Worm (Caenorhabditis elegans) whole organism, L2 larva: ENCODE data around the gene pid-1.
A peak's percentile ranks its signal among the peaks of the same experiment; 100 is the strongest.

Source experiments
- C34F6.9 ChIP-seq: fragments of 150-350 bp; optimal IDR thresholded peaks from 2 replicates; lab custom pipeline; 2014; ENCODE audit warnings: missing biosample characterization, missing genetic modification characterization
- F13H6.1 ChIP-seq: sonication (generic microtip); optimal IDR thresholded peaks from 2 replicates; lab custom pipeline; 2016; ENCODE audit warnings: missing genetic modification characterization, missing compliant biosample characterization
- ZK546.5 ChIP-seq: sonication (generic microtip); optimal IDR thresholded peaks from 2 replicates; lab custom pipeline; 2017; ENCODE audit warnings: missing biosample characterization, missing genetic modification characterization
- aly-2 ChIP-seq: fragments of 150-350 bp; optimal IDR thresholded peaks from 2 replicates; lab custom pipeline; 2014; ENCODE audit warnings: missing biosample characterization, missing genetic modification characterization
- ama-1 ChIP-seq: fragments of 150-350 bp; optimal IDR thresholded peaks from 2 replicates; lab custom pipeline; 2018; ENCODE audit warnings: inconsistent platforms
- ceh-16 ChIP-seq: fragments of 150-350 bp; optimal IDR thresholded peaks from 2 replicates; lab custom pipeline; 2014; ENCODE audit warnings: missing biosample characterization, missing genetic modification characterization
- ceh-82 ChIP-seq: fragments of 150-350 bp; optimal IDR thresholded peaks from 2 replicates; lab custom pipeline; 2014; ENCODE audit warnings: missing biosample characterization, missing genetic modification characterization
- dmd-4 ChIP-seq: sonication (generic microtip); optimal IDR thresholded peaks from 2 replicates; lab custom pipeline; 2017; ENCODE audit warnings: missing biosample characterization, missing genetic modification characterization
- egl-27 ChIP-seq: sonication (generic microtip); optimal IDR thresholded peaks from 3 replicates; lab custom pipeline; 2017; ENCODE audit warnings: missing biosample characterization, missing genetic modification reagents, missing genetic modification characterization
- elt-1 ChIP-seq: fragments of 150-350 bp; optimal IDR thresholded peaks from 2 replicates; lab custom pipeline; 2014; ENCODE audit warnings: missing biosample characterization, missing genetic modification characterization
- fos-1 ChIP-seq: fragments of 150-350 bp; optimal IDR thresholded peaks from 2 replicates; lab custom pipeline; 2014; ENCODE audit warnings: missing biosample characterization, missing genetic modification characterization
- gmeb-1 ChIP-seq: fragments of 150-350 bp; optimal IDR thresholded peaks from 2 replicates; lab custom pipeline; 2014; ENCODE audit warnings: missing biosample characterization, missing genetic modification characterization
- lin-11 ChIP-seq: fragments of 150-350 bp; sonication (generic microtip); optimal IDR thresholded peaks from 2 replicates; lab custom pipeline; 2014; ENCODE audit warnings: missing biosample characterization, missing genetic modification characterization, inconsistent platforms, mixed read lengths
- lin-13 ChIP-seq: fragments of 150-350 bp; optimal IDR thresholded peaks from 2 replicates; lab custom pipeline; 2014; ENCODE audit warnings: missing biosample characterization, missing genetic modification reagents, missing genetic modification characterization
- lsy-2 ChIP-seq, 2 experiments: fragments of 150-350 bp in 1 of 2; sonication (generic microtip) in 1 of 2; optimal IDR thresholded peaks; 2 replicates each; lab custom pipeline; 2014 to 2017; ENCODE audit warnings: missing biosample characterization in 2 of 2, missing genetic modification characterization in 2 of 2
- mbf-1 ChIP-seq: sonication (generic microtip); optimal IDR thresholded peaks from 2 replicates; lab custom pipeline; 2017; ENCODE audit warnings: missing biosample characterization, missing genetic modification characterization
- mdl-1 ChIP-seq, 2 experiments: fragments of 150-350 bp in 1 of 2; sonication (generic microtip) in 1 of 2; optimal IDR thresholded peaks; 2 replicates each; lab custom pipeline; 2017; ENCODE audit warnings: missing biosample characterization in 2 of 2, missing genetic modification characterization in 2 of 2
- nhr-11 ChIP-seq: fragments of 150-350 bp; optimal IDR thresholded peaks from 2 replicates; lab custom pipeline; 2014; ENCODE audit warnings: missing biosample characterization, missing genetic modification characterization
- nhr-12 ChIP-seq: fragments of 150-350 bp; optimal IDR thresholded peaks from 2 replicates; lab custom pipeline; 2014; ENCODE audit warnings: missing biosample characterization, missing genetic modification characterization
- nhr-129 ChIP-seq: fragments of 150-350 bp; optimal IDR thresholded peaks from 2 replicates; lab custom pipeline; 2014; ENCODE audit warnings: missing biosample characterization, missing genetic modification characterization
- nhr-21 ChIP-seq: fragments of 150-350 bp; optimal IDR thresholded peaks from 2 replicates; lab custom pipeline; 2014; ENCODE audit warnings: missing biosample characterization, missing genetic modification characterization
- nhr-23 ChIP-seq: fragments of 150-350 bp; optimal IDR thresholded peaks from 2 replicates; lab custom pipeline; 2014; ENCODE audit warnings: missing biosample characterization, missing genetic modification reagents, missing genetic modification characterization
- nhr-237 ChIP-seq: fragments of 150-350 bp; optimal IDR thresholded peaks from 2 replicates; lab custom pipeline; 2014; ENCODE audit warnings: missing biosample characterization, missing genetic modification characterization
- nhr-6 ChIP-seq: fragments of 150-350 bp; optimal IDR thresholded peaks from 2 replicates; lab custom pipeline; 2014; ENCODE audit warnings: missing biosample characterization, missing genetic modification characterization
- sem-4 ChIP-seq: fragments of 150-350 bp; optimal IDR thresholded peaks from 2 replicates; lab custom pipeline; 2014; ENCODE audit warnings: missing biosample characterization, missing genetic modification reagents, missing genetic modification characterization
- sma-3 ChIP-seq: sonication (generic microtip); optimal IDR thresholded peaks from 2 replicates; lab custom pipeline; 2016; ENCODE audit warnings: missing genetic modification reagents, missing genetic modification characterization, missing compliant biosample characterization
- sma-9 ChIP-seq, 2 experiments: fragments of 150-350 bp in 1 of 2; sonication (generic microtip) in 1 of 2; optimal IDR thresholded peaks; 2 replicates each; lab custom pipeline; 2014 to 2016; ENCODE audit warnings: missing genetic modification characterization in 2 of 2, mild to moderate bottlenecking in 1 of 2, missing biosample characterization in 1 of 2, missing compliant biosample characterization in 1 of 2, missing genetic modification reagents in 1 of 2, moderate library complexity in 1 of 2
- unc-55 ChIP-seq: fragments of 150-350 bp; sonication (generic microtip); optimal IDR thresholded peaks from 3 replicates; lab custom pipeline; 2014; ENCODE audit warnings: missing biosample characterization, missing genetic modification reagents, missing genetic modification characterization
- unc-62 ChIP-seq: fragments of 150-350 bp; optimal IDR thresholded peaks from 2 replicates; lab custom pipeline; 2014; ENCODE audit warnings: missing biosample characterization, missing genetic modification reagents, missing genetic modification characterization
- zag-1 ChIP-seq: fragments of 150-350 bp; optimal IDR thresholded peaks from 2 replicates; lab custom pipeline; 2014; ENCODE audit warnings: missing biosample characterization, missing genetic modification characterization
- ztf-1 ChIP-seq: fragments of 200-800 bp; sonication (Bioruptor generic); conservative IDR thresholded peaks from 2 replicates; pipeline ENCODE4 v1.3.6; 2022; ENCODE audit warnings: missing genetic modification characterization, missing compliant biosample characterization
- ztf-11 ChIP-seq: sonication (generic microtip); optimal IDR thresholded peaks from 2 replicates; lab custom pipeline; 2017; ENCODE audit warnings: missing biosample characterization, missing genetic modification characterization

The pid-1 gene

ce11 chrII:7708540-7708939 lies 18.2 kb upstream of the pid-1 start, which contains the start of gene B0495.9:
Gene B0495.9 (minus strand): TSS chrII:7708710.
- TF ChIP-seq nhr-11 (tag; lab: Kevin White, UChicago), result peak; percentile 33
- peak; percentile 63 for TF ChIP-seq nhr-129 (tag; lab: Kevin White, UChicago)
- TF ChIP-seq sma-9 (GFP tag; optimal IDR thresholded peaks at IDR 0.05; lab: Kevin White, UChicago), result peak; percentile 14
- no peak for TF ChIP-seq sma-9 (tag; optimal IDR thresholded peaks at IDR 0.05; lab: Kevin White, UChicago)
- TF ChIP-seq ceh-82 (tag; lab: Kevin White, UChicago), result no peak
- peak; percentile 19 for TF ChIP-seq egl-27 (tag; lab: Kevin White, UChicago)
- TF ChIP-seq ztf-11 (tag; lab: Kevin White, UChicago), result no peak
- TF ChIP-seq sem-4 (tag; lab: Kevin White, UChicago), result peak; percentile 7
- TF ChIP-seq lin-11, result peak; percentile 31
- TF ChIP-seq C34F6.9 (tag; lab: Kevin White, UChicago), result peak; percentile 44
- TF ChIP-seq ZK546.5 (tag; lab: Kevin White, UChicago), result no peak
- no peak for TF ChIP-seq ama-1 (lab: Kevin White, UChicago)
- peak; percentile 68 for TF ChIP-seq unc-55 (GFP tag; lab: Kevin White, UChicago)
- no peak for TF ChIP-seq ztf-1 (GFP tag; lab: Robert Waterston, UW)
- TF ChIP-seq nhr-23 (tag; lab: Kevin White, UChicago), result no peak
- peak; percentile 51 for TF ChIP-seq F13H6.1
- TF ChIP-seq lsy-2 (tag; optimal IDR thresholded peaks at IDR 0.05; lab: Kevin White, UChicago), result peak; percentile 13 to 65
- TF ChIP-seq, all 48 proteins: peak for 10

- no peak for TF ChIP-seq nhr-21
- no peak for TF ChIP-seq mdl-1 (tag; optimal IDR thresholded peaks at IDR 0.05; lab: Kevin White, UChicago)
Observed at ce11 chrII:7707383-7707782, 17.0 kb upstream of the pid-1 start, which contains the start of gene luc-7L. Gene luc-7L (minus strand): TSS chrII:7707483.

- TF ChIP-seq fos-1 (peak; percentile 94), C34F6.9 (tag; lab: Kevin White, UChicago) (peak; percentile 6), unc-62 (GFP tag; lab: Kevin White, UChicago) (no peak), gmeb-1 (tag; lab: Kevin White, UChicago) (peak; percentile 6)
Observed at ce11 chrII:7705152-7705551, 14.8 kb upstream of the pid-1 start, which contains the start of gene B0495.7. Gene B0495.7 (minus strand): TSS chrII:7705233.

ce11 chrII:7704387-7704786 lies 14.0 kb upstream of the pid-1 start:
- TF ChIP-seq zag-1 (no peak), nhr-12 (tag; lab: Kevin White, UChicago) (no peak), lsy-2 (tag; optimal IDR thresholded peaks at IDR 0.05; lab: Kevin White, UChicago) (no peak), elt-1 (tag; lab: Kevin White, UChicago) (no peak), egl-27 (tag; lab: Kevin White, UChicago) (no peak), dmd-4 (no peak), nhr-237 (tag; lab: Kevin White, UChicago) (no peak), F13H6.1 (no peak), mbf-1 (tag; lab: Kevin White, UChicago) (no peak), aly-2 (no peak), lin-13 (GFP tag; lab: Kevin White, UChicago) (no peak)
- TF ChIP-seq, all 48 proteins: peak for 0

- TF ChIP-seq nhr-129 (tag; lab: Kevin White, UChicago), result peak; percentile 8
- TF ChIP-seq fos-1, result no peak
- peak; percentile 70 to 97 for TF ChIP-seq lsy-2 (tag; optimal IDR thresholded peaks at IDR 0.05; lab: Kevin White, UChicago)
- TF ChIP-seq C34F6.9 (tag; lab: Kevin White, UChicago), result peak; percentile 43
Observed at ce11 chrII:7699009-7699408, 8.7 kb upstream of the pid-1 start, which contains the start of the genes moa-2 and cdk-11.1. Gene moa-2 (minus strand): TSS chrII:7699033. Gene cdk-11.1 (plus strand): TSS chrII:7699235.

- TF ChIP-seq sma-3 (GFP tag; lab: Kevin White, UChicago) (no peak), unc-62 (GFP tag; lab: Kevin White, UChicago) (no peak), ztf-11 (tag; lab: Kevin White, UChicago) (no peak), nhr-6 (tag; lab: Kevin White, UChicago) (no peak), nhr-12 (tag; lab: Kevin White, UChicago) (no peak), gmeb-1 (tag; lab: Kevin White, UChicago) (no peak), mdl-1 (tag; optimal IDR thresholded peaks at IDR 0.05; lab: Kevin White, UChicago) (no peak), ceh-16 (tag; lab: Kevin White, UChicago) (no peak), lsy-2 (tag; optimal IDR thresholded peaks at IDR 0.05; lab: Kevin White, UChicago) (no peak), ztf-1 (GFP tag; lab: Robert Waterston, UW) (no peak), dmd-4 (no peak)
Observed at ce11 chrII:7698406-7698805, 8.1 kb upstream of the pid-1 start, which contains the start of gene B0495.5. Gene B0495.5 (minus strand): TSS chrII:7698506.
